Fruit fly (Drosophila melanogaster) whole organism, embryonic: ENCODE data around the gene CG4757.

Experiments
- CG34224 ChIP-seq: fragments of 200-800 bp; sonication (Bioruptor generic); IDR thresholded peaks from 3 replicates; pipeline ENCODE4 v1.3.6; 2022; ENCODE audit warnings: missing biosample characterization, missing genetic modification characterization; ENCODE audit not compliant: partially characterized antibody
- Neu2 ChIP-seq: fragments of 200-800 bp; sonication (Bioruptor generic); optimal IDR thresholded peaks from 3 replicates; lab custom pipeline; 2016; ENCODE audit warnings: missing biosample characterization, missing genetic modification characterization, borderline replicate concordance
- amos ChIP-seq: fragments of 200-800 bp; sonication (Bioruptor generic); IDR thresholded peaks from 2 replicates; pipeline ENCODE4 v1.3.6; 2022; ENCODE audit warnings: missing biosample characterization, missing genetic modification characterization; ENCODE audit not compliant: partially characterized antibody
- ham ChIP-seq: fragments of 200-800 bp; sonication (Bioruptor generic); IDR thresholded peaks from 2 replicates; pipeline ENCODE4 v1.3.6; 2022; ENCODE audit warnings: missing biosample characterization, missing genetic modification characterization
- run ChIP-seq: fragments of 200-800 bp; sonication (Bioruptor generic); optimal IDR thresholded peaks from 3 replicates; lab custom pipeline; 2018; ENCODE audit warnings: missing biosample characterization, mild to moderate bottlenecking, missing genetic modification characterization

DNA sequence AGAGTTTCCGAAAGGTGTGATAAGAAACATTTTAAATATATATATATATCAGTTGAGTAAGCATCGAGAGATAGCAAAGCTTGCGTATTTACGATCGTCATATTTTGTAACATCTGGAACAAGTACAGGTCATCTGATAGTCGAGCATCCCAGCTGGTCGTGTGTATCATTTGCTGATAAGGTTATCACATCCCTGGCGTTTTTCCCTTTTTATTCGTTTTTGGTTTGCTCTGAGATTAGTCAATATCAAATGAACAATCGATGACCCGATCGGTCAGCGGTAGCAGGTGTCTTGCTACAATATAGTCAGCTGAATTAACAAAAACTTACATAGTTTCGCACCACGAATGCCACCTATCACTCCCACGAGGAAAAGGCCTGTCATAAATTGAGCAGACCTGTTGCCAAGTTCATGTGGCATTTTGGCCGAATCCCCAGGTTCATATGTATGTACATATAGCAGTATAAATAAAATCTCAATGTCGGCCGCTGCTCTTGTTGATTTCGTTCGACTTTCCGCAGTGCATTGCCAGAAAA is 39.9 kb downstream of the CG4757 start:
- TF ChIP-seq CG34224 (GFP tag; lab: Robert Waterston, UW) (no peak), ham (GFP tag; lab: Robert Waterston, UW) (no peak), amos (no peak), Neu2 (GFP tag; lab: Kevin White, UChicago) (no peak), run (no peak)
